Worm (Caenorhabditis elegans) whole organism, L1 larva: ENCODE measurements around the gene skr-20.

ENCODE experiments used
- ceh-88 ChIP-seq: fragments of 200-800 bp; sonication (Bioruptor generic); IDR thresholded peaks from 2 replicates; pipeline ENCODE4 v1.3.6; 2022; ENCODE audit warnings: missing genetic modification characterization, missing compliant biosample characterization
- efl-3 ChIP-seq: fragments of 200-800 bp; sonication (Bioruptor generic); optimal IDR thresholded peaks from 2 replicates; lab custom pipeline; 2018; ENCODE audit warnings: mild to moderate bottlenecking, missing genetic modification characterization, missing compliant biosample characterization
- elt-2 ChIP-seq: sonication (generic microtip); optimal IDR thresholded peaks from 2 replicates; lab custom pipeline; 2016; ENCODE audit warnings: missing genetic modification characterization, mild to moderate bottlenecking, inconsistent platforms, missing compliant biosample characterization, missing genetic modification reagents
- fos-1 ChIP-seq: fragments of 150-350 bp; optimal IDR thresholded peaks from 2 replicates; lab custom pipeline; 2014; ENCODE audit warnings: missing biosample characterization, missing genetic modification characterization
- jun-1 ChIP-seq: fragments of 150-350 bp; optimal IDR thresholded peaks from 2 replicates; lab custom pipeline; 2014; ENCODE audit warnings: missing biosample characterization, missing genetic modification reagents, missing genetic modification characterization
- lsy-2 ChIP-seq, 2 experiments: fragments of 150-350 bp; optimal IDR thresholded peaks; 2 replicates each; lab custom pipeline; 2014; ENCODE audit warnings: missing biosample characterization in 2 of 2, missing genetic modification characterization in 2 of 2
- nhr-11 ChIP-seq: fragments of 150-350 bp; optimal IDR thresholded peaks from 2 replicates; lab custom pipeline; 2014; ENCODE audit warnings: missing biosample characterization, missing genetic modification characterization
- nhr-76 ChIP-seq: sonication (generic microtip); optimal IDR thresholded peaks from 2 replicates; lab custom pipeline; 2017; ENCODE audit warnings: missing biosample characterization, missing genetic modification characterization
- nhr-90 ChIP-seq: sonication (generic microtip); optimal IDR thresholded peaks from 2 replicates; lab custom pipeline; 2016; ENCODE audit warnings: mild to moderate bottlenecking, missing genetic modification characterization, missing compliant biosample characterization; ENCODE audit not compliant: poor library complexity
- rnt-1 ChIP-seq: sonication (generic microtip); optimal IDR thresholded peaks from 2 replicates; lab custom pipeline; 2016; ENCODE audit warnings: mild to moderate bottlenecking, missing genetic modification characterization, moderate library complexity, missing compliant biosample characterization
- snu-23 ChIP-seq: sonication (generic microtip); optimal IDR thresholded peaks from 2 replicates; lab custom pipeline; 2016; ENCODE audit warnings: missing genetic modification characterization, missing compliant biosample characterization
- unc-86 ChIP-seq: sonication (generic microtip); optimal IDR thresholded peaks from 2 replicates; lab custom pipeline; 2016; ENCODE audit warnings: missing genetic modification characterization, missing compliant biosample characterization
- unc-98 ChIP-seq: fragments of 200-800 bp; sonication (Bioruptor generic); IDR thresholded peaks from 2 replicates; pipeline ENCODE4 v1.3.6; 2022; ENCODE audit warnings: missing genetic modification characterization, missing compliant biosample characterization
- zag-1 ChIP-seq: fragments of 150-350 bp; optimal IDR thresholded peaks from 2 replicates; lab custom pipeline; 2014; ENCODE audit warnings: missing biosample characterization, missing genetic modification characterization

DNA sequence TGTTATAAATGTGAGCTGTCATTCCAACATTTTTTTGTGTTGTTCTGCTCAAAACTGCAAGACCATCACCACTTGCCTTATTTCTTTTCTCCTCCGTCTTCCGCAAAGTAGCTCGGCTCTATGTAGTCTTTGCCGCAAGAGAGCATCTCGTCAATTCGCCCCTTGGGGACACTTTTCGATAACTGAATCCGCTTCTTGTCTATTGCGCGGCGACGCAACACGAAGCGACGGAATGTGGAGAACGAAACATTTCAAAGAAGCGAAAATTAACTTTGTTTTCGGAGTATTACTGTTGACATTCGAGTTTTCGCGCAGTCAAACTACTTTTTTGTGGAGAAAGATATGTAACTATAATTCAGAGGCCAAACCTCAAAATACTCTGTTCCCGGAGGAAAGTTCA lies 25.2 kb downstream of the skr-20 start:
- TF ChIP-seq nhr-76 (tag; lab: Kevin White, UChicago) (no peak), zag-1 (tag; lab: Kevin White, UChicago) (no peak), nhr-11 (tag; lab: Kevin White, UChicago) (no peak), rnt-1 (tag; lab: Kevin White, UChicago) (no peak), snu-23 (GFP tag; lab: Kevin White, UChicago) (no peak), ceh-88 (GFP tag; lab: Robert Waterston, UW) (no peak), fos-1 (tag; lab: Kevin White, UChicago) (no peak), jun-1 (no peak), elt-2 (no peak), lsy-2 (tag; optimal IDR thresholded peaks at IDR 0.05; lab: Kevin White, UChicago) (no peak), unc-86 (tag; lab: Kevin White, UChicago) (no peak), unc-98 (GFP tag; lab: Robert Waterston, UW) (no peak), efl-3 (GFP tag; lab: Kevin White, UChicago) (no peak), nhr-90 (tag; lab: Kevin White, UChicago) (no peak)
